Worm (Caenorhabditis elegans): ENCODE results near the gene C49F5.13.

ce11 chrX:11968024-11968598 is 6.9 kb downstream of the C49F5.13 start:
- TF ChIP-seq him-1 (tag; optimal IDR thresholded peaks at IDR 0.05): no peak
- TF ChIP-seq W03F9.2 (tag; optimal IDR thresholded peaks at IDR 0.05): no peak
- TF ChIP-seq dao-5 (tag; optimal IDR thresholded peaks at IDR 0.05): no peak

Data from whole organism, L4/young adult.